Fruit fly (Drosophila melanogaster): ENCODE measurements around the gene CG32640.

CG32640 gene

DNA sequence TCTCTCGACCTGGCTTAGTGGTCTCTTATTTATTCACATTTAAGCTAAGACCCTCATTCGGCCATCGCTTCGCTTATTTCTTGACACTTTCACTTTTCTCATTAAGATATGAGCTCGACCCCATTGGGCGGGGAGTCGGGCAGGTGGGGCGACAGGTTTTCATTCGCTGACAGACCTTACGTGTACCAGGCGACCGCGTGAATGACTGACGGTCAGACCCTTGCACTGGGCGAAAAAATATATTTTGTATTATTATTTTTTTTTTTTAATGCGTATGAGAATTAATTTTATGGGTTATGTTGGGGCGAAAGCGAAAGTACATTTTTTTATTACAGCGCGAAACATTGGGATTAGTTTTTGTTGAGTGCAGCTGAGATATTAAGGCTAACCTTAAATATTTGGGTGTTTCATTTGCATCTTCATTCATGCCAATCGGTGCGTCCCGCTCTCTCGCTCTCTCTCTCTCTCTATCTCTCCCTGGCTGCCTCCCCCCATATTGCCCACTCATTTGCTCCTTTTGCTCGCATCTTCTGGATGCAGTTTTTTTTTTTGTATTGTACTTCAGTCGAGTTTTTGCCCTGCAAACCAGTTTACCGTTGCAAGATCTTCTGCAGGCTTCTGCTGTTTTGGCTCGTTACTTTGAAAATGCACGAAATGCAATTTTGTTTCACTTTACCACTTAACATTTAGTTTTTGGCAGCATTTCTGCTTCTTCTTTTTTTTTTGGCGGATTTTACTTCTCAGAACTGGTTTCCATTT is 40.7 kb upstream of the CG32640 start (continued):
- peak; percentile 44 for TF ChIP-seq bab2 (GFP tag; optimal IDR thresholded peaks at IDR 0.05)
- TF ChIP-seq ERR (GFP tag; optimal IDR thresholded peaks at IDR 0.05): no peak
- TF ChIP-seq CG10267 (tag; optimal IDR thresholded peaks at IDR 0.05): peak; percentile 18
- TF ChIP-seq CG17186 (GFP tag; optimal IDR thresholded peaks at IDR 0.05): no peak
- TF ChIP-seq Asciz (GFP tag; optimal IDR thresholded peaks at IDR 0.05): peak; percentile 50
- TF ChIP-seq HHEX (GFP tag; optimal IDR thresholded peaks at IDR 0.05): peak; percentile 30
- no peak for TF ChIP-seq CG11085 (GFP tag; IDR thresholded peaks at IDR 0.05)
- no peak for TF ChIP-seq CG1647 (GFP tag; optimal IDR thresholded peaks at IDR 0.05)
- peak; percentile 60; the same call in 1 of the 3 replicates for TF ChIP-seq CG11456 (GFP tag; IDR thresholded peaks at IDR 0.05)
- 0 out of 2 replicates have a peak, but pooled peaks have one; percentile 14 for TF ChIP-seq wdn (GFP tag; IDR thresholded peaks at IDR 0.05)
- no peak for TF ChIP-seq Adf1 (GFP tag; IDR thresholded peaks at IDR 0.05)
- TF ChIP-seq CG10366 (GFP tag; IDR thresholded peaks at IDR 0.05): peak; percentile 76
- no peak for TF ChIP-seq Ada2b (GFP tag; IDR thresholded peaks at IDR 0.05)
- TF ChIP-seq zf30C (GFP tag; optimal IDR thresholded peaks at IDR 0.05): no peak
- TF ChIP-seq CG3847 (GFP tag; IDR thresholded peaks at IDR 0.05): peak; percentile 19; the same call in 1 of the 2 replicates
- TF ChIP-seq CoRest (tag; optimal IDR thresholded peaks at IDR 0.05): peak; percentile 37
- TF ChIP-seq E2f1 (GFP tag; IDR thresholded peaks at IDR 0.05): peak; percentile 51; the same call in 1 of the 2 replicates
- TF ChIP-seq CG12299 (tag; optimal IDR thresholded peaks at IDR 0.05): no peak
- no peak for TF ChIP-seq hkb (optimal IDR thresholded peaks at IDR 0.05)
- TF ChIP-seq hkb (GFP tag; IDR thresholded peaks at IDR 0.05): peak; percentile 81
- TF ChIP-seq fd3F (GFP tag; optimal IDR thresholded peaks at IDR 0.05): no peak
- TF ChIP-seq Ets65A (GFP tag): peak; percentile 15
- TF ChIP-seq grau (tag; optimal IDR thresholded peaks at IDR 0.05): peak; percentile 39
- peak; percentile 16 for TF ChIP-seq CG1529 (GFP tag; optimal IDR thresholded peaks at IDR 0.05)
- peak; percentile 69 for TF ChIP-seq ssp (GFP tag; IDR thresholded peaks at IDR 0.05)
- no peak for TF ChIP-seq CG9609 (GFP tag; optimal IDR thresholded peaks at IDR 0.05)
- TF ChIP-seq CG4360 (GFP tag; IDR thresholded peaks at IDR 0.05): peak; percentile 35; the same call in 1 of the 2 replicates
- no peak for TF ChIP-seq fru (optimal IDR thresholded peaks at IDR 0.05)
- TF ChIP-seq CG1233 (GFP tag; optimal IDR thresholded peaks at IDR 0.05): peak; percentile 49
- peak; percentile 52; the same call in 1 of the 3 replicates for TF ChIP-seq CG11695 (GFP tag; IDR thresholded peaks at IDR 0.05)
- peak; percentile 73; the same call in 1 of the 2 replicates for TF ChIP-seq sens-2 (GFP tag; IDR thresholded peaks at IDR 0.05)
- peak; percentile 96 for TF ChIP-seq ci (GFP tag; IDR thresholded peaks at IDR 0.05)
- TF ChIP-seq CG14014 (GFP tag; IDR thresholded peaks at IDR 0.05): peak; percentile 32; the same call in 1 of the 2 replicates
- TF ChIP-seq eve (GFP tag; optimal IDR thresholded peaks at IDR 0.05): no peak
- TF ChIP-seq croc (GFP tag; conservative IDR thresholded peaks at IDR 0.05): peak; percentile 54
- no peak for TF ChIP-seq CG8944 (GFP tag; optimal IDR thresholded peaks at IDR 0.05)
- peak; percentile 77 for TF ChIP-seq aop (GFP tag; IDR thresholded peaks at IDR 0.05)
- peak; percentile 76 for TF ChIP-seq row (GFP tag; IDR thresholded peaks at IDR 0.05)
- no peak for TF ChIP-seq CG7786 (GFP tag; optimal IDR thresholded peaks at IDR 0.05)
- no peak for TF ChIP-seq CG10274 (GFP tag; optimal IDR thresholded peaks at IDR 0.05)
- 0 out of 2 replicates have a peak, but pooled peaks have one; percentile 7 for TF ChIP-seq ro (GFP tag; IDR thresholded peaks at IDR 0.05)
- TF ChIP-seq sisA (GFP tag; IDR thresholded peaks at IDR 0.05): peak; percentile 79
- 0 out of 3 replicates have a peak, but pooled peaks have one; percentile 62 for TF ChIP-seq CG3726 (GFP tag; IDR thresholded peaks at IDR 0.05)
- no peak for TF ChIP-seq pfk (GFP tag; optimal IDR thresholded peaks at IDR 0.05)
- TF ChIP-seq CG4820 (GFP tag; optimal IDR thresholded peaks at IDR 0.05): no peak
- no peak for TF ChIP-seq CG42726 (GFP tag; IDR thresholded peaks at IDR 0.05; ENCODE audit: partially characterized antibody)
- TF ChIP-seq cas (GFP tag; IDR thresholded peaks at IDR 0.05): no peak
- no peak for TF ChIP-seq pan (optimal IDR thresholded peaks at IDR 0.05)
- TF ChIP-seq pan (GFP tag; optimal IDR thresholded peaks at IDR 0.05 in 1 of 2, IDR thresholded peaks at IDR 0.05 in 1 of 2): peak in 1 of 2 experiments; percentile 81
- TF ChIP-seq H15 (GFP tag; IDR thresholded peaks at IDR 0.05): peak; percentile 74; the same call in 2 of the 3 replicates
- peak; percentile 72 for TF ChIP-seq Awh (GFP tag; IDR thresholded peaks at IDR 0.05)

Data from whole organism, embryonic.